Worm (Caenorhabditis elegans) whole organism, L3 larva: ENCODE data around the gene ZK470.1.
A peak's percentile ranks its signal among the peaks of the same experiment; 100 is the strongest.

Source experiments
- ama-1 ChIP-seq: fragments of 150-350 bp; optimal IDR thresholded peaks from 2 replicates; lab custom pipeline; 2018
- ceh-28 ChIP-seq: fragments of 150-350 bp; optimal IDR thresholded peaks from 2 replicates; lab custom pipeline; 2014; ENCODE audit warnings: missing biosample characterization, missing genetic modification reagents, missing genetic modification characterization
- egl-27 ChIP-seq: sonication (generic microtip); optimal IDR thresholded peaks from 4 replicates; lab custom pipeline; 2017; ENCODE audit warnings: missing biosample characterization, missing genetic modification reagents, missing genetic modification characterization
- egl-5 ChIP-seq: fragments of 150-350 bp; optimal IDR thresholded peaks from 2 replicates; lab custom pipeline; 2017; ENCODE audit warnings: missing biosample characterization, missing genetic modification reagents, missing genetic modification characterization, inconsistent platforms
- elt-2 ChIP-seq: sonication (generic microtip); optimal IDR thresholded peaks from 2 replicates; lab custom pipeline; 2016; ENCODE audit warnings: missing genetic modification reagents, mild to moderate bottlenecking, missing genetic modification characterization, missing compliant biosample characterization
- fkh-2 ChIP-seq: fragments of 150-350 bp; optimal IDR thresholded peaks from 2 replicates; lab custom pipeline; 2014; ENCODE audit warnings: missing biosample characterization, missing genetic modification reagents, missing genetic modification characterization
- hmg-11 ChIP-seq: sonication (generic microtip); optimal IDR thresholded peaks from 2 replicates; lab custom pipeline; 2016; ENCODE audit warnings: missing genetic modification characterization, missing compliant biosample characterization
- lsy-12 ChIP-seq: sonication (generic microtip); optimal IDR thresholded peaks from 2 replicates; lab custom pipeline; 2016; ENCODE audit warnings: mild to moderate bottlenecking, missing genetic modification characterization, missing compliant biosample characterization
- mml-1 ChIP-seq: fragments of 150-350 bp; sonication (generic microtip); optimal IDR thresholded peaks from 3 replicates; lab custom pipeline; 2014; ENCODE audit warnings: missing biosample characterization, missing genetic modification characterization
- nfya-1 ChIP-seq: sonication (generic microtip); optimal IDR thresholded peaks from 2 replicates; lab custom pipeline; 2017; ENCODE audit warnings: missing genetic modification characterization, mild to moderate bottlenecking, missing compliant biosample characterization, antibody characterized with exemption, moderate library complexity; ENCODE audit not compliant: insufficient read depth
- nhr-12 ChIP-seq: fragments of 150-350 bp; optimal IDR thresholded peaks from 2 replicates; lab custom pipeline; 2014; ENCODE audit warnings: missing biosample characterization, missing genetic modification characterization
- nhr-23 ChIP-seq: fragments of 150-350 bp; optimal IDR thresholded peaks from 2 replicates; lab custom pipeline; 2014; ENCODE audit warnings: missing biosample characterization, missing genetic modification reagents, missing genetic modification characterization
- nhr-237 ChIP-seq: fragments of 150-350 bp; optimal IDR thresholded peaks from 2 replicates; lab custom pipeline; 2014; ENCODE audit warnings: missing biosample characterization, missing genetic modification characterization
- nhr-43 ChIP-seq: sonication (generic microtip); optimal IDR thresholded peaks from 2 replicates; lab custom pipeline; 2016; ENCODE audit warnings: mild to moderate bottlenecking, missing genetic modification characterization, missing compliant biosample characterization; ENCODE audit not compliant: poor library complexity, severe bottlenecking
- nhr-76 ChIP-seq: fragments of 150-350 bp; sonication (generic microtip); optimal IDR thresholded peaks from 5 replicates; lab custom pipeline; 2014; ENCODE audit warnings: missing biosample characterization, missing genetic modification characterization
- pha-4 ChIP-seq: fragments of 150-350 bp; optimal IDR thresholded peaks from 2 replicates; lab custom pipeline; 2014; ENCODE audit warnings: missing biosample characterization, missing genetic modification reagents, missing genetic modification characterization
- pqm-1 ChIP-seq: fragments of 150-350 bp; optimal IDR thresholded peaks from 2 replicates; lab custom pipeline; 2017; ENCODE audit warnings: missing biosample characterization, missing genetic modification characterization, inconsistent platforms
- sea-2 ChIP-seq: fragments of 150-350 bp; sonication (generic microtip); optimal IDR thresholded peaks from 4 replicates; lab custom pipeline; 2014; ENCODE audit warnings: missing biosample characterization, missing genetic modification reagents, missing genetic modification characterization
- skn-1 ChIP-seq: fragments of 150-350 bp; optimal IDR thresholded peaks from 2 replicates; lab custom pipeline; 2014; ENCODE audit warnings: missing biosample characterization, missing genetic modification characterization
- snpc-4 ChIP-seq: fragments of 150-350 bp; optimal IDR thresholded peaks from 2 replicates; lab custom pipeline; 2014; ENCODE audit warnings: missing biosample characterization, missing genetic modification characterization
- unc-39 ChIP-seq: sonication (generic microtip); optimal IDR thresholded peaks from 4 replicates; lab custom pipeline; 2017; ENCODE audit warnings: missing biosample characterization, missing genetic modification characterization

The ZK470.1 gene

DNA sequence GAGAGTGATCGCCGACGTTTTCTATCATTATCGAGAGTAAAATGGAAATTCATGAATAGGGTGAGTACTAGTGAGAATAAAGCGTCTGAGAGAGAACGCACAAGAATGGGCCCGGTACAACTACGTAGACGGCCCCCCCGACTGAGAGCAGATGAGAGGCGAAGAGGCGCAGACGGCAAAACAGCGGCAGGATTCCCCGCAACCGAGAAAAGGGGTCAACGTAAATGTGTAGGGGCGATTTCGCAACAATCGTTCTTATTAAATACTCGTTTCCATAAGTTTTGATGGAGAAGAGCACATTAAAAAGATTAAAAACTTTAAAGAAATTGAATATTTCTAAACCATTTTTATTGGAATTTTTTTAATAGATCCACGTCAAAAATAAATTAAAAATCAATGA is 51.2 kb downstream of the ZK470.1 start:
- peak; percentile 7 for TF ChIP-seq snpc-4 (tag; lab: Kevin White, UChicago)
- TF ChIP-seq nhr-76 (tag; lab: Kevin White, UChicago), result no peak
- TF ChIP-seq nhr-43 (tag; lab: Kevin White, UChicago), result peak; percentile 38
- no peak for TF ChIP-seq fkh-2 (tag; lab: Kevin White, UChicago)
- peak; percentile 52 for TF ChIP-seq nhr-23 (tag; lab: Kevin White, UChicago)
- TF ChIP-seq nhr-12 (tag; lab: Kevin White, UChicago), result no peak
- peak; percentile 37 for TF ChIP-seq hmg-11 (tag; lab: Kevin White, UChicago)
- TF ChIP-seq nfya-1 (tag; lab: Kevin White, UChicago), result peak; percentile 63
- no peak for TF ChIP-seq skn-1
- TF ChIP-seq pha-4, result peak; percentile 15

DNA sequence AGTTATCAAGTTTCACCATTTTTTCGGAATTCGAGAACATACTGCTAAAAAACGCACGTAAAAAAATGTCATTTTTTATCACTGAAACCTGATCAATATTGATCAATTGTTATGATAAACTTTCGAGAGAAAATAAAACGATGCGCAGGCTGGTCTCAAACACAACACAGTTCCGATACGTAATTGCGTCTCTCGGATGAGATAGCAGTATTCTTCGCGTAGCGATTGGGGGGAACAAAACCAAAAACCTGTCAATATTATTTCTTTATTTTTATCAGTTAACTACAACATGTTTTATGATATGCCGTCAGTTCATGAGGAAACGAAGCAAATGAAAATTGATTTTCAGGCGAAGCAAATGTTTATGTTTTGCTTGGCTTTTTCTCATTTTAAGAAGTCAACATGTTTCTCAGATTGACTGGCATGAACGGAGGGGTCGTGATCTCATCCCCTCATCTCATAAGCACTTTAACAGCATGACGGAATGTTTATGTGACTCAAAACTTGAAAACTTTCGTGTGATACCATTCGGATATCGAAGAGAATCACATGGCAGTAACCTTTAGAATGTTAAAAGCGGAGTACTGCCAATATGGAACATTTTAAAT is 52.1 kb downstream of the ZK470.1 start:
- TF ChIP-seq pqm-1, result peak; percentile 46
- no peak for TF ChIP-seq sea-2 (GFP tag; lab: Kevin White, UChicago)
- TF ChIP-seq nhr-23 (tag; lab: Kevin White, UChicago), result peak; percentile 32
- peak; percentile 22 for TF ChIP-seq pha-4
- TF ChIP-seq ceh-28 (tag; lab: Kevin White, UChicago), result peak; percentile 16
- TF ChIP-seq ama-1 (lab: Kevin White, UChicago), result no peak
- TF ChIP-seq egl-5, result peak; percentile 11
- TF ChIP-seq mml-1 (tag; lab: Kevin White, UChicago), result no peak
- TF ChIP-seq elt-2 (tag; lab: Kevin White, UChicago), result peak; percentile 85
- TF ChIP-seq lsy-12, result no peak
- no peak for TF ChIP-seq nhr-237 (tag; lab: Kevin White, UChicago)
- no peak for TF ChIP-seq unc-39
- no peak for TF ChIP-seq egl-27 (tag; lab: Kevin White, UChicago)
